Worm (Caenorhabditis elegans) whole organism, L3 larva: Measurements from ENCODE around the gene F44E7.7.

Experiments used
- ZK546.5 ChIP-seq: sonication (generic microtip); optimal IDR thresholded peaks from 2 replicates; lab custom pipeline; 2017; ENCODE audit warnings: missing biosample characterization, missing genetic modification characterization
- aly-2 ChIP-seq: fragments of 150-350 bp; optimal IDR thresholded peaks from 2 replicates; lab custom pipeline; 2014; ENCODE audit warnings: missing biosample characterization, missing genetic modification characterization
- ama-1 ChIP-seq: fragments of 150-350 bp; optimal IDR thresholded peaks from 2 replicates; lab custom pipeline; 2018
- ceh-28 ChIP-seq: fragments of 150-350 bp; optimal IDR thresholded peaks from 2 replicates; lab custom pipeline; 2014; ENCODE audit warnings: missing biosample characterization, missing genetic modification reagents, missing genetic modification characterization
- ceh-82 ChIP-seq: fragments of 150-350 bp; optimal IDR thresholded peaks from 2 replicates; lab custom pipeline; 2014; ENCODE audit warnings: missing biosample characterization, missing genetic modification characterization
- ceh-9 ChIP-seq: sonication (generic microtip); optimal IDR thresholded peaks from 2 replicates; lab custom pipeline; 2018; ENCODE audit warnings: missing biosample characterization, missing genetic modification characterization
- daf-12 ChIP-seq: fragments of 150-350 bp; optimal IDR thresholded peaks from 2 replicates; lab custom pipeline; 2014; ENCODE audit warnings: missing biosample characterization, missing genetic modification reagents, missing genetic modification characterization
- egl-27 ChIP-seq: sonication (generic microtip); optimal IDR thresholded peaks from 4 replicates; lab custom pipeline; 2017; ENCODE audit warnings: missing biosample characterization, missing genetic modification reagents, missing genetic modification characterization
- egl-5 ChIP-seq: fragments of 150-350 bp; optimal IDR thresholded peaks from 2 replicates; lab custom pipeline; 2017; ENCODE audit warnings: missing biosample characterization, missing genetic modification reagents, missing genetic modification characterization, inconsistent platforms
- elt-1 ChIP-seq: fragments of 150-350 bp; optimal IDR thresholded peaks from 2 replicates; lab custom pipeline; 2014; ENCODE audit warnings: missing biosample characterization, missing genetic modification characterization
- elt-2 ChIP-seq: sonication (generic microtip); optimal IDR thresholded peaks from 2 replicates; lab custom pipeline; 2016; ENCODE audit warnings: missing genetic modification reagents, mild to moderate bottlenecking, missing genetic modification characterization, missing compliant biosample characterization
- elt-3 ChIP-seq, 3 experiments: fragments of 150-350 bp in 1 of 3; sonication (generic microtip) in 2 of 3; optimal IDR thresholded peaks; 2 replicates in 2 of 3; 4 replicates in 1 of 3; lab custom pipeline; 2014 to 2017; ENCODE audit warnings: missing biosample characterization in 3 of 3, missing genetic modification characterization in 3 of 3
- eor-1 ChIP-seq, 2 experiments: fragments of 150-350 bp; optimal IDR thresholded peaks; 2 replicates each; lab custom pipeline; 2014 to 2018; ENCODE audit warnings: missing biosample characterization in 2 of 2, missing genetic modification characterization in 2 of 2
- fkh-10 ChIP-seq: sonication (generic microtip); optimal IDR thresholded peaks from 2 replicates; lab custom pipeline; 2017; ENCODE audit warnings: missing biosample characterization, missing genetic modification reagents, missing genetic modification characterization
- fkh-2 ChIP-seq: fragments of 150-350 bp; optimal IDR thresholded peaks from 2 replicates; lab custom pipeline; 2014; ENCODE audit warnings: missing biosample characterization, missing genetic modification reagents, missing genetic modification characterization
- fos-1 ChIP-seq: fragments of 150-350 bp; optimal IDR thresholded peaks from 2 replicates; lab custom pipeline; 2014; ENCODE audit warnings: missing biosample characterization, missing genetic modification characterization
- jun-1 ChIP-seq: fragments of 150-350 bp; optimal IDR thresholded peaks from 2 replicates; lab custom pipeline; 2014; ENCODE audit warnings: missing biosample characterization, missing genetic modification reagents, missing genetic modification characterization
- mdl-1 ChIP-seq: fragments of 150-350 bp; optimal IDR thresholded peaks from 2 replicates; lab custom pipeline; 2014; ENCODE audit warnings: missing biosample characterization, missing genetic modification characterization
- nhr-11 ChIP-seq: fragments of 150-350 bp; optimal IDR thresholded peaks from 2 replicates; lab custom pipeline; 2014; ENCODE audit warnings: missing biosample characterization, missing genetic modification characterization
- nhr-12 ChIP-seq: fragments of 150-350 bp; optimal IDR thresholded peaks from 2 replicates; lab custom pipeline; 2014; ENCODE audit warnings: missing biosample characterization, missing genetic modification characterization
- nhr-23 ChIP-seq: fragments of 150-350 bp; optimal IDR thresholded peaks from 2 replicates; lab custom pipeline; 2014; ENCODE audit warnings: missing biosample characterization, missing genetic modification reagents, missing genetic modification characterization
- nhr-237 ChIP-seq: fragments of 150-350 bp; optimal IDR thresholded peaks from 2 replicates; lab custom pipeline; 2014; ENCODE audit warnings: missing biosample characterization, missing genetic modification characterization
- nhr-25 ChIP-seq: sonication (generic microtip); optimal IDR thresholded peaks from 2 replicates; lab custom pipeline; 2017; ENCODE audit warnings: missing biosample characterization, missing genetic modification characterization
- nhr-28 ChIP-seq: fragments of 150-350 bp; optimal IDR thresholded peaks from 2 replicates; lab custom pipeline; 2014; ENCODE audit warnings: missing biosample characterization, missing genetic modification characterization
- nhr-67 ChIP-seq: fragments of 150-350 bp; optimal IDR thresholded peaks from 2 replicates; lab custom pipeline; 2014; ENCODE audit warnings: missing biosample characterization, missing genetic modification characterization
- nhr-76 ChIP-seq: fragments of 150-350 bp; sonication (generic microtip); optimal IDR thresholded peaks from 5 replicates; lab custom pipeline; 2014; ENCODE audit warnings: missing biosample characterization, missing genetic modification characterization
- nhr-77 ChIP-seq: fragments of 150-350 bp; optimal IDR thresholded peaks from 2 replicates; lab custom pipeline; 2014; ENCODE audit warnings: missing biosample characterization, missing genetic modification characterization
- pha-4 ChIP-seq: fragments of 150-350 bp; optimal IDR thresholded peaks from 2 replicates; lab custom pipeline; 2014; ENCODE audit warnings: missing biosample characterization, missing genetic modification reagents, missing genetic modification characterization
- pqm-1 ChIP-seq: fragments of 150-350 bp; optimal IDR thresholded peaks from 2 replicates; lab custom pipeline; 2017; ENCODE audit warnings: missing biosample characterization, missing genetic modification characterization, inconsistent platforms
- sea-2 ChIP-seq: fragments of 150-350 bp; sonication (generic microtip); optimal IDR thresholded peaks from 4 replicates; lab custom pipeline; 2014; ENCODE audit warnings: missing biosample characterization, missing genetic modification reagents, missing genetic modification characterization
- snpc-4 ChIP-seq: fragments of 150-350 bp; optimal IDR thresholded peaks from 2 replicates; lab custom pipeline; 2014; ENCODE audit warnings: missing biosample characterization, missing genetic modification characterization
- tbx-2 ChIP-seq: sonication (generic microtip); optimal IDR thresholded peaks from 2 replicates; lab custom pipeline; 2016; ENCODE audit warnings: mild to moderate bottlenecking, missing genetic modification characterization, missing compliant biosample characterization
- zag-1 ChIP-seq: fragments of 150-350 bp; optimal IDR thresholded peaks from 2 replicates; lab custom pipeline; 2014; ENCODE audit warnings: missing biosample characterization, missing genetic modification characterization
- ztf-4 ChIP-seq: fragments of 150-350 bp; optimal IDR thresholded peaks from 2 replicates; lab custom pipeline; 2014; ENCODE audit warnings: missing biosample characterization, missing genetic modification characterization

The F44E7.7 gene

ce11 chrV:5822968-5823367 lies 37.7 kb upstream of the F44E7.7 start (continued):
- TF ChIP-seq ceh-82: no peak
- TF ChIP-seq, all 47 proteins: peak for 12

ce11 chrV:5821451-5822143 lies 36.3 kb upstream of the F44E7.7 start:
- no peak for TF ChIP-seq ceh-9 (tag; lab: Kevin White, UChicago)
- TF ChIP-seq nhr-23 (tag; lab: Kevin White, UChicago): peak; percentile 67
- no peak for TF ChIP-seq ZK546.5
- TF ChIP-seq fkh-10 (GFP tag; lab: Kevin White, UChicago): no peak
- TF ChIP-seq zag-1 (tag; lab: Kevin White, UChicago): no peak
- TF ChIP-seq ceh-28 (tag; lab: Kevin White, UChicago): peak; percentile 28
- TF ChIP-seq elt-2: peak; percentile 92
- TF ChIP-seq pqm-1: peak; percentile 89
- TF ChIP-seq nhr-77 (tag; lab: Kevin White, UChicago): no peak
- TF ChIP-seq ceh-82: no peak
- TF ChIP-seq pha-4 (tag; lab: Kevin White, UChicago): no peak
- TF ChIP-seq elt-3 (tag; optimal IDR thresholded peaks at IDR 0.05; lab: Kevin White, UChicago): no peak
- TF ChIP-seq egl-27 (tag; lab: Kevin White, UChicago): no peak
- TF ChIP-seq tbx-2 (tag; lab: Kevin White, UChicago): no peak
- no peak for TF ChIP-seq nhr-11 (tag; lab: Kevin White, UChicago)
- no peak for TF ChIP-seq nhr-12 (tag; lab: Kevin White, UChicago)
- TF ChIP-seq nhr-25: peak; percentile 73
- no peak for TF ChIP-seq ztf-4
- TF ChIP-seq elt-1: no peak
- TF ChIP-seq daf-12 (tag; lab: Kevin White, UChicago): no peak
- TF ChIP-seq snpc-4 (tag; lab: Kevin White, UChicago): no peak

ce11 chrV:5820401-5820800 lies 35.1 kb upstream of the F44E7.7 start:
- TF ChIP-seq egl-27 (tag; lab: Kevin White, UChicago) (no peak), nhr-25 (no peak), eor-1 (tag; optimal IDR thresholded peaks at IDR 0.05; lab: Kevin White, UChicago) (no peak), ama-1 (lab: Kevin White, UChicago) (no peak), nhr-67 (tag; lab: Kevin White, UChicago) (no peak), ceh-28 (tag; lab: Kevin White, UChicago) (no peak), jun-1 (no peak), elt-2 (no peak), egl-5 (tag; lab: Kevin White, UChicago) (no peak)

ce11 chrV:5819903-5820302 lies 34.6 kb upstream of the F44E7.7 start:
- peak; percentile 58 for TF ChIP-seq pqm-1
- TF ChIP-seq nhr-28 (tag; lab: Kevin White, UChicago): no peak
- peak; percentile 75 for TF ChIP-seq elt-2
- TF ChIP-seq, all 47 proteins: peak for 2

DNA sequence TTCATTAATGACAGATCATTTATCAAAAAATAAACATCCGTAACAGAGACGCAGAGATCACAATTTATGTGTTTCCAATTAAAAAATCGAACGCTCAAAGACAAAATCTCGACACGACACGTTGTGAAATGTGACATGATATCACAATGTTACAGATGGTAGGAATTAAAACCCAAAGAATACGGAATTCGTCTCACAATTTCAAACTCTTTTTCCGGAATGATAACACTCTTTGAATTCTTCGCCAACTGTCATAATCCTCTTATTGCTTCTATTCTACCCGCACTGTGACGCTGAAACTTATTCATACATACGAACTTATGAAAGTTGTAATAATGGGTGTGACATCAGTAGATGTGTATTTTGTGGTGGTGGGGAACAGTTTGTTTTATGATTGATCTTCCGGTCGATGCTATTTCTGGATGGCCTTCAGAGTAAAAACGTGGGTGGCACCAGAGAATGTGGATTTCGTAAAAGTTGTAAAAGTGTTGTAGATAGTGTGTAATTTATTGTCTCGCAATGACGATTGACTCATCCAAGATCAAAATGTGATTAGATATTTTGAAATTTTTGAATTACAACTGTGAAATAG lies 31.3 kb upstream of the F44E7.7 start:
- no peak for TF ChIP-seq elt-3 (tag; optimal IDR thresholded peaks at IDR 0.05; lab: Kevin White, UChicago)
- no peak for TF ChIP-seq mdl-1 (tag; lab: Kevin White, UChicago)
- peak; percentile 81 for TF ChIP-seq elt-2

ce11 chrV:5813060-5813659 lies 27.9 kb upstream of the F44E7.7 start, which contains the start of gene ZC250.4:
Gene ZC250.4, minus strand, starts transcription at chrV:5813137.
- TF ChIP-seq jun-1: no peak
- peak; percentile 82 for TF ChIP-seq elt-2
- TF ChIP-seq, all 47 proteins: peak for 1

ce11 chrV:5805467-5805866 lies 20.2 kb upstream of the F44E7.7 start, which contains the start of gene ZC250.5:
Gene ZC250.5, plus strand, starts transcription at chrV:5805767.
- no peak for TF ChIP-seq nhr-23 (tag; lab: Kevin White, UChicago)
- TF ChIP-seq ZK546.5: no peak
- TF ChIP-seq zag-1 (tag; lab: Kevin White, UChicago): no peak
- TF ChIP-seq nhr-12 (tag; lab: Kevin White, UChicago): no peak
- TF ChIP-seq nhr-67 (tag; lab: Kevin White, UChicago): no peak
- TF ChIP-seq jun-1: no peak
- TF ChIP-seq egl-27 (tag; lab: Kevin White, UChicago): no peak
- TF ChIP-seq fos-1: no peak
- no peak for TF ChIP-seq eor-1 (tag; optimal IDR thresholded peaks at IDR 0.05; lab: Kevin White, UChicago)
- no peak for TF ChIP-seq fkh-10 (GFP tag; lab: Kevin White, UChicago)
- TF ChIP-seq egl-5 (tag; lab: Kevin White, UChicago): no peak
- TF ChIP-seq nhr-76: no peak
- no peak for TF ChIP-seq pha-4 (tag; lab: Kevin White, UChicago)
- TF ChIP-seq sea-2 (GFP tag; lab: Kevin White, UChicago): no peak
- TF ChIP-seq fkh-2 (tag; lab: Kevin White, UChicago): no peak
- no peak for TF ChIP-seq nhr-25
- no peak for TF ChIP-seq tbx-2 (tag; lab: Kevin White, UChicago)
- no peak for TF ChIP-seq nhr-237 (tag; lab: Kevin White, UChicago)
- TF ChIP-seq aly-2: no peak
